Worm (Caenorhabditis elegans): ENCODE measurements around the gene gln-6.

DNA sequence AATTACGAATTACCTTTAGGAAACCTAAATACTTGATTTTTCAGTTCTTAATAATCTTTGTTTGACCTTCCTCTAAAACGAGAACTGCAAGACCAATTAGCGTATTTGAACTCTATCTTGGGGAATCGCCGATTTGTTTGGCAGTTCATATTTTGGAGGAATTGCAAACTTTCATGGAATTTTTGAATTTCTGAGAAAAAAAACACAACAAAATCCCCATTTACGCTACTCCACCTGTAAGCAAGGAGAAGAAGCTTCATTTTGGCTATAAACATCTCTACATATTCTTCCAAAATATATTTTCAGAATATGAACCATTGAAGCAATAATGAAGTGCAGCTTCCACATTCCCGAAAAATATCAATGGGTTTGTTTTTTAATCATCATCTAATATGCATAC is 47.8 kb downstream of the gln-6 start, which contains the start of gene twk-9:
- TF ChIP-seq nhr-11 (tag; optimal IDR thresholded peaks at IDR 0.05) = no peak
- no peak for TF ChIP-seq hlh-11 (tag; optimal IDR thresholded peaks at IDR 0.05)
- TF ChIP-seq dpl-1 (GFP tag; optimal IDR thresholded peaks at IDR 0.05) = no peak
- no peak for TF ChIP-seq F10B5.3 (tag; optimal IDR thresholded peaks at IDR 0.05)
- no peak for TF ChIP-seq lin-1 (GFP tag; IDR thresholded peaks at IDR 0.05)

Data from whole organism, L4 larva.